Worm (Caenorhabditis elegans) whole organism, midembryonic: Measurements from ENCODE around the gene csb-1.

Experiments used
- flt-1 ChIP-seq: fragments of 200-800 bp; sonication (Bioruptor generic); IDR thresholded peaks from 2 replicates; pipeline ENCODE4 v1.3.6; 2022; ENCODE audit warnings: missing genetic modification characterization, missing compliant biosample characterization
- klf-2 ChIP-seq: fragments of 200-800 bp; sonication (Bioruptor generic); conservative IDR thresholded peaks from 2 replicates; pipeline ENCODE4 v1.3.6; 2022; ENCODE audit warnings: missing genetic modification reagents, missing genetic modification characterization, missing compliant biosample characterization
- ref-1 ChIP-seq: fragments of 200-800 bp; sonication (Bioruptor generic); conservative IDR thresholded peaks from 2 replicates; pipeline ENCODE4 v1.3.6; 2022; ENCODE audit warnings: missing genetic modification reagents, missing genetic modification characterization, missing compliant biosample characterization
- ztf-23 ChIP-seq: fragments of 200-800 bp; sonication (Bioruptor generic); IDR thresholded peaks from 2 replicates; pipeline ENCODE4 v1.3.6; 2022; ENCODE audit warnings: missing genetic modification reagents, missing genetic modification characterization, missing compliant biosample characterization

ce11 chrX:15869589-15869988 is 3.9 kb upstream of the csb-1 start:
- TF ChIP-seq flt-1 (GFP tag; lab: Robert Waterston, UW) (no peak), ztf-23 (no peak), klf-2 (GFP tag; lab: Robert Waterston, UW) (no peak), ref-1 (no peak)
